Worm (Caenorhabditis elegans) whole organism, mixed stage, embryonic: ENCODE results near the gene F07H5.13.

Experiments
- bed-3 ChIP-seq: fragments of 200-800 bp; sonication (Bioruptor generic); optimal IDR thresholded peaks from 3 replicates; lab custom pipeline; 2018; ENCODE audit warnings: mild to moderate bottlenecking, missing genetic modification characterization, moderate library complexity, missing compliant biosample characterization
- blmp-1 ChIP-seq: fragments of 150-350 bp; optimal IDR thresholded peaks from 2 replicates; lab custom pipeline; 2014; ENCODE audit warnings: missing biosample characterization, missing genetic modification characterization
- ceh-39 ChIP-seq: fragments of 150-350 bp; optimal IDR thresholded peaks from 2 replicates; lab custom pipeline; 2014; ENCODE audit warnings: missing biosample characterization, missing genetic modification characterization
- ceh-43 ChIP-seq: fragments of 200-800 bp; sonication (Bioruptor generic); optimal IDR thresholded peaks from 2 replicates; lab custom pipeline; 2018; ENCODE audit warnings: mild to moderate bottlenecking, missing genetic modification characterization, moderate library complexity, missing compliant biosample characterization
- ceh-83 ChIP-seq: fragments of 200-800 bp; sonication (Bioruptor generic); optimal IDR thresholded peaks from 2 replicates; lab custom pipeline; 2018; ENCODE audit warnings: mild to moderate bottlenecking, missing genetic modification characterization, missing compliant biosample characterization
- ces-1 ChIP-seq: fragments of 150-350 bp; optimal IDR thresholded peaks from 2 replicates; lab custom pipeline; 2014; ENCODE audit warnings: missing biosample characterization, missing genetic modification reagents, missing genetic modification characterization
- cnd-1 ChIP-seq: fragments of 200-800 bp; sonication (Bioruptor generic); optimal IDR thresholded peaks from 2 replicates; lab custom pipeline; 2018; ENCODE audit warnings: mild to moderate bottlenecking, missing genetic modification characterization, missing compliant biosample characterization
- elt-1 ChIP-seq: sonication (generic microtip); optimal IDR thresholded peaks from 2 replicates; lab custom pipeline; 2017; ENCODE audit warnings: missing genetic modification characterization, mild to moderate bottlenecking, missing compliant biosample characterization, antibody characterized with exemption, moderate library complexity, borderline replicate concordance; ENCODE audit not compliant: insufficient read depth
- elt-3 ChIP-seq: fragments of 150-350 bp; optimal IDR thresholded peaks from 2 replicates; lab custom pipeline; 2014; ENCODE audit warnings: missing biosample characterization, missing genetic modification characterization
- flh-1 ChIP-seq: fragments of 200-800 bp; sonication (Bioruptor generic); optimal IDR thresholded peaks from 2 replicates; lab custom pipeline; 2018; ENCODE audit warnings: mild to moderate bottlenecking, missing genetic modification characterization, moderate library complexity, missing compliant biosample characterization
- ham-2 ChIP-seq: fragments of 200-800 bp; sonication (Bioruptor generic); optimal IDR thresholded peaks from 2 replicates; lab custom pipeline; 2018; ENCODE audit warnings: mild to moderate bottlenecking, missing genetic modification characterization, missing compliant biosample characterization
- hlh-1 ChIP-seq: fragments of 150-350 bp; optimal IDR thresholded peaks from 2 replicates; lab custom pipeline; 2014; ENCODE audit warnings: missing biosample characterization, missing genetic modification reagents, missing genetic modification characterization
- lin-13 ChIP-seq: fragments of 150-350 bp; optimal IDR thresholded peaks from 2 replicates; lab custom pipeline; 2014; ENCODE audit warnings: missing biosample characterization, missing genetic modification characterization
- lin-32 ChIP-seq: fragments of 200-800 bp; sonication (Bioruptor generic); optimal IDR thresholded peaks from 2 replicates; lab custom pipeline; 2018; ENCODE audit warnings: mild to moderate bottlenecking, missing genetic modification characterization, missing compliant biosample characterization
- lsy-2 ChIP-seq: fragments of 150-350 bp; optimal IDR thresholded peaks from 2 replicates; lab custom pipeline; 2014; ENCODE audit warnings: missing biosample characterization, missing genetic modification characterization
- mab-5 ChIP-seq: fragments of 150-350 bp; optimal IDR thresholded peaks from 2 replicates; lab custom pipeline; 2014; ENCODE audit warnings: missing biosample characterization, missing genetic modification characterization
- mep-1 ChIP-seq: fragments of 150-350 bp; optimal IDR thresholded peaks from 2 replicates; lab custom pipeline; 2017; ENCODE audit warnings: missing biosample characterization, missing genetic modification reagents, missing genetic modification characterization, inconsistent platforms
- nhr-12 ChIP-seq: fragments of 150-350 bp; optimal IDR thresholded peaks from 2 replicates; lab custom pipeline; 2014; ENCODE audit warnings: missing biosample characterization, missing genetic modification characterization
- nhr-2 ChIP-seq: fragments of 150-350 bp; optimal IDR thresholded peaks from 2 replicates; lab custom pipeline; 2014; ENCODE audit warnings: missing biosample characterization, missing genetic modification characterization
- nhr-28 ChIP-seq: fragments of 150-350 bp; optimal IDR thresholded peaks from 2 replicates; lab custom pipeline; 2014; ENCODE audit warnings: missing biosample characterization, missing genetic modification characterization
- nhr-76 ChIP-seq: sonication (generic microtip); optimal IDR thresholded peaks from 2 replicates; lab custom pipeline; 2017; ENCODE audit warnings: missing biosample characterization, missing genetic modification characterization
- pha-4 ChIP-seq: fragments of 150-350 bp; optimal IDR thresholded peaks from 2 replicates; lab custom pipeline; 2018; ENCODE audit warnings: missing biosample characterization, missing genetic modification reagents, missing genetic modification characterization
- sem-2 ChIP-seq: fragments of 200-800 bp; sonication (Bioruptor generic); optimal IDR thresholded peaks from 2 replicates; lab custom pipeline; 2018; ENCODE audit warnings: mild to moderate bottlenecking, missing genetic modification characterization, missing compliant biosample characterization
- sptf-1 ChIP-seq: sonication (generic microtip); optimal IDR thresholded peaks from 2 replicates; lab custom pipeline; 2017; ENCODE audit warnings: mild to moderate bottlenecking, missing genetic modification characterization, moderate library complexity, missing compliant biosample characterization
- tbx-8 ChIP-seq: fragments of 200-800 bp; sonication (Bioruptor generic); optimal IDR thresholded peaks from 2 replicates; lab custom pipeline; 2018; ENCODE audit warnings: mild to moderate bottlenecking, missing genetic modification characterization, moderate library complexity, missing compliant biosample characterization
- unc-120 ChIP-seq: sonication (generic microtip); optimal IDR thresholded peaks from 2 replicates; lab custom pipeline; 2017; ENCODE audit warnings: missing genetic modification characterization, missing compliant biosample characterization; ENCODE audit not compliant: poor library complexity, severe bottlenecking
- unc-39 ChIP-seq: fragments of 150-350 bp; optimal IDR thresholded peaks from 2 replicates; lab custom pipeline; 2014; ENCODE audit warnings: missing biosample characterization, missing genetic modification characterization
- unc-62 ChIP-seq: fragments of 150-350 bp; optimal IDR thresholded peaks from 2 replicates; lab custom pipeline; 2014; ENCODE audit warnings: missing biosample characterization, missing genetic modification reagents, missing genetic modification characterization
- zip-8 ChIP-seq: fragments of 150-350 bp; optimal IDR thresholded peaks from 2 replicates; lab custom pipeline; 2014; ENCODE audit warnings: missing biosample characterization, missing genetic modification characterization
- ztf-11 ChIP-seq: fragments of 150-350 bp; optimal IDR thresholded peaks from 2 replicates; lab custom pipeline; 2014; ENCODE audit warnings: missing biosample characterization, missing genetic modification characterization

Gene F07H5.13

ce11 chrII:8817225-8817624 is 26.9 kb downstream of the F07H5.13 start:
- TF ChIP-seq sem-2 (no peak), blmp-1 (tag; lab: Kevin White, UChicago) (no peak), lsy-2 (tag; lab: Kevin White, UChicago) (no peak), nhr-12 (tag; lab: Kevin White, UChicago) (no peak), lin-32 (GFP tag; lab: Kevin White, UChicago) (no peak), nhr-76 (tag; lab: Kevin White, UChicago) (no peak), tbx-8 (GFP tag; lab: Kevin White, UChicago) (no peak), unc-62 (GFP tag; lab: Kevin White, UChicago) (no peak)
- TF ChIP-seq, all 35 proteins: peak for 0

- TF ChIP-seq ham-2 (no peak), unc-120 (no peak), mep-1 (no peak), ceh-39 (tag; lab: Kevin White, UChicago) (no peak), flh-1 (GFP tag; lab: Kevin White, UChicago) (no peak), pha-4 (tag; lab: Kevin White, UChicago) (no peak), elt-3 (tag; lab: Kevin White, UChicago) (no peak), hlh-1 (no peak), nhr-76 (tag; lab: Kevin White, UChicago) (no peak), unc-39 (tag; lab: Kevin White, UChicago) (no peak), tbx-8 (GFP tag; lab: Kevin White, UChicago) (no peak), lin-13 (tag; lab: Kevin White, UChicago) (no peak), unc-62 (GFP tag; lab: Kevin White, UChicago) (no peak), lin-32 (GFP tag; lab: Kevin White, UChicago) (no peak), cnd-1 (tag; lab: Kevin White, UChicago) (no peak), sem-2 (no peak)
These were observed 27.9 kb downstream of the F07H5.13 start for ce11 chrII:8818257-8818656.

ce11 chrII:8818978-8819896 is 28.9 kb downstream of the F07H5.13 start, which contains the start of gene F46C5.10:
TSS of gene F46C5.10 (minus strand) at chrII:8819028.
- TF ChIP-seq ces-1 = no peak
- TF ChIP-seq zip-8 (tag; lab: Kevin White, UChicago) = no peak
- TF ChIP-seq sptf-1 (tag; lab: Kevin White, UChicago) = no peak
- TF ChIP-seq unc-39 (tag; lab: Kevin White, UChicago) = no peak
- TF ChIP-seq mep-1 = no peak
- no peak for TF ChIP-seq bed-3 (GFP tag; lab: Kevin White, UChicago)
- no peak for TF ChIP-seq ceh-39 (tag; lab: Kevin White, UChicago)
- no peak for TF ChIP-seq elt-1 (tag; lab: Kevin White, UChicago)

- TF ChIP-seq bed-3 (GFP tag; lab: Kevin White, UChicago) = no peak
- TF ChIP-seq ztf-11 = no peak
- no peak for TF ChIP-seq unc-39 (tag; lab: Kevin White, UChicago)
- TF ChIP-seq lin-32 (GFP tag; lab: Kevin White, UChicago) = no peak
- no peak for TF ChIP-seq unc-120
- TF ChIP-seq lsy-2 (tag; lab: Kevin White, UChicago) = no peak
- TF ChIP-seq, all 35 proteins: peak for 0
These were observed 30.0 kb downstream of the F07H5.13 start for ce11 chrII:8820126-8820972.

ce11 chrII:8821140-8821595 is 30.8 kb downstream of the F07H5.13 start, which contains the start of gene F46C5.1:
TSS of gene F46C5.1 (minus strand) at chrII:8821190.
- TF ChIP-seq nhr-2 (tag; lab: Kevin White, UChicago) (no peak), ceh-83 (GFP tag; lab: Kevin White, UChicago) (no peak), sptf-1 (tag; lab: Kevin White, UChicago) (no peak), nhr-28 (no peak), ham-2 (no peak), mab-5 (tag; lab: Kevin White, UChicago) (no peak), zip-8 (tag; lab: Kevin White, UChicago) (no peak), lin-32 (GFP tag; lab: Kevin White, UChicago) (no peak), ceh-43 (GFP tag; lab: Kevin White, UChicago) (no peak), flh-1 (GFP tag; lab: Kevin White, UChicago) (no peak), cnd-1 (tag; lab: Kevin White, UChicago) (no peak)
